Fruit fly (Drosophila melanogaster) whole organism, embryonic: Measurements from ENCODE around the gene Gr28a.
A peak's percentile ranks its signal among the peaks of the same experiment; 100 is the strongest.

Experiments used
- Adf1 ChIP-seq: fragments of 200-800 bp; sonication (Bioruptor generic); IDR thresholded peaks from 2 replicates; pipeline ENCODE4 v1.3.6; 2022; ENCODE audit warnings: missing biosample characterization, missing genetic modification characterization
- Atf6 ChIP-seq: fragments of 200-800 bp; sonication (Bioruptor generic); IDR thresholded peaks from 2 replicates; pipeline ENCODE4 v1.3.6; 2022; ENCODE audit warnings: missing biosample characterization, missing genetic modification characterization
- Bteb2 ChIP-seq: fragments of 200-800 bp; sonication (Bioruptor generic); optimal IDR thresholded peaks from 2 replicates; lab custom pipeline; 2016; ENCODE audit warnings: missing biosample characterization, missing genetic modification characterization
- CG10267 ChIP-seq: fragments of 200-800 bp; sonication (Bioruptor generic); optimal IDR thresholded peaks from 2 replicates; lab custom pipeline; 2018; ENCODE audit warnings: missing biosample characterization, mild to moderate bottlenecking, missing genetic modification characterization, moderate library complexity
- CG10274 ChIP-seq: fragments of 200-800 bp; sonication (Bioruptor generic); optimal IDR thresholded peaks from 3 replicates; lab custom pipeline; 2017; ENCODE audit warnings: missing biosample characterization, mild to moderate bottlenecking, missing genetic modification characterization
- CG10959 ChIP-seq: fragments of 200-800 bp; sonication (Bioruptor generic); IDR thresholded peaks from 2 replicates; pipeline ENCODE4 v1.3.6; 2022; ENCODE audit warnings: missing biosample characterization, missing genetic modification characterization
- CG11696 ChIP-seq: fragments of 200-800 bp; sonication (Bioruptor generic); IDR thresholded peaks from 2 replicates; pipeline ENCODE4 v1.3.6; 2022; ENCODE audit warnings: missing biosample characterization, missing genetic modification characterization
- CG12391 ChIP-seq: fragments of 200-800 bp; sonication (Bioruptor generic); optimal IDR thresholded peaks from 3 replicates; lab custom pipeline; 2018; ENCODE audit warnings: missing biosample characterization, mild to moderate bottlenecking, missing genetic modification characterization, moderate library complexity
- CG13296 ChIP-seq: fragments of 200-800 bp; sonication (Bioruptor generic); optimal IDR thresholded peaks from 3 replicates; lab custom pipeline; 2018; ENCODE audit warnings: missing biosample characterization, mild to moderate bottlenecking, missing genetic modification characterization
- CG13894 ChIP-seq: fragments of 200-800 bp; sonication (Bioruptor generic); optimal IDR thresholded peaks from 3 replicates; lab custom pipeline; 2018; ENCODE audit warnings: missing biosample characterization, mild to moderate bottlenecking, missing genetic modification characterization, moderate library complexity
- CG14014 ChIP-seq: fragments of 200-800 bp; sonication (Bioruptor generic); IDR thresholded peaks from 2 replicates; pipeline ENCODE4 v1.3.6; 2022; ENCODE audit warnings: missing biosample characterization, missing genetic modification characterization
- CG15011 ChIP-seq: fragments of 200-800 bp; sonication (Bioruptor generic); optimal IDR thresholded peaks from 3 replicates; lab custom pipeline; 2018; ENCODE audit warnings: missing biosample characterization, mild to moderate bottlenecking, missing genetic modification characterization
- CG15269 ChIP-seq: fragments of 200-800 bp; sonication (Bioruptor generic); optimal IDR thresholded peaks from 2 replicates; lab custom pipeline; 2018; ENCODE audit warnings: missing biosample characterization, mild to moderate bottlenecking, missing genetic modification characterization, moderate library complexity
- CG15696 ChIP-seq: fragments of 200-800 bp; sonication (Bioruptor generic); optimal IDR thresholded peaks from 2 replicates; lab custom pipeline; 2019; ENCODE audit warnings: missing biosample characterization, mild to moderate bottlenecking, missing genetic modification characterization, moderate library complexity
- CG17359 ChIP-seq: fragments of 200-800 bp; sonication (Bioruptor generic); optimal IDR thresholded peaks from 3 replicates; lab custom pipeline; 2018; ENCODE audit warnings: missing biosample characterization, mild to moderate bottlenecking, missing genetic modification characterization, moderate library complexity
- CG17568 ChIP-seq: fragments of 200-800 bp; sonication (Bioruptor generic); optimal IDR thresholded peaks from 2 replicates; lab custom pipeline; 2018; ENCODE audit warnings: missing biosample characterization, mild to moderate bottlenecking, missing genetic modification characterization, moderate library complexity
- CG1792 ChIP-seq: fragments of 200-800 bp; sonication (Bioruptor generic); optimal IDR thresholded peaks from 2 replicates; lab custom pipeline; 2016; ENCODE audit warnings: missing biosample characterization, missing genetic modification characterization
- CG2889 ChIP-seq: fragments of 200-800 bp; sonication (Bioruptor generic); IDR thresholded peaks from 3 replicates; pipeline ENCODE4 v1.3.6; 2022; ENCODE audit warnings: missing biosample characterization, missing genetic modification characterization
- CG3847 ChIP-seq: fragments of 200-800 bp; sonication (Bioruptor generic); IDR thresholded peaks from 2 replicates; pipeline ENCODE4 v1.3.6; 2022; ENCODE audit warnings: missing biosample characterization, missing genetic modification characterization
- CG3995 ChIP-seq: fragments of 200-800 bp; sonication (Bioruptor generic); optimal IDR thresholded peaks from 3 replicates; lab custom pipeline; 2016; ENCODE audit warnings: missing biosample characterization, missing genetic modification characterization
- CG4282 ChIP-seq: fragments of 200-800 bp; sonication (Bioruptor generic); optimal IDR thresholded peaks from 2 replicates; lab custom pipeline; 2016; ENCODE audit warnings: missing biosample characterization, missing genetic modification characterization
- CG4328 ChIP-seq: fragments of 200-800 bp; sonication (Bioruptor generic); optimal IDR thresholded peaks from 3 replicates; lab custom pipeline; 2017; ENCODE audit warnings: missing biosample characterization, missing genetic modification reagents, missing genetic modification characterization
- CG4404 ChIP-seq: fragments of 200-800 bp; sonication (Bioruptor generic); IDR thresholded peaks from 2 replicates; pipeline ENCODE4 v1.3.6; 2022; ENCODE audit warnings: missing biosample characterization, missing genetic modification characterization
- CG5180 ChIP-seq: fragments of 200-800 bp; sonication (Bioruptor generic); optimal IDR thresholded peaks from 3 replicates; lab custom pipeline; 2017; ENCODE audit warnings: missing biosample characterization, missing genetic modification characterization, mild to moderate bottlenecking, moderate library complexity, missing genetic modification reagents
- CG9876 ChIP-seq: fragments of 200-800 bp; sonication (Bioruptor generic); optimal IDR thresholded peaks from 2 replicates; lab custom pipeline; 2016; ENCODE audit warnings: missing biosample characterization, missing genetic modification characterization
- Dip2 ChIP-seq: fragments of 200-800 bp; sonication (Bioruptor generic); IDR thresholded peaks from 2 replicates; pipeline ENCODE4 v1.3.6; 2022; ENCODE audit warnings: missing biosample characterization, missing genetic modification characterization
- Dll ChIP-seq: fragments of 200-800 bp; sonication (Bioruptor generic); IDR thresholded peaks from 4 replicates; pipeline ENCODE4 v1.3.6; 2022; ENCODE audit warnings: missing biosample characterization, missing genetic modification characterization; ENCODE audit not compliant: partially characterized antibody
- Drgx ChIP-seq: fragments of 200-800 bp; sonication (Bioruptor generic); IDR thresholded peaks from 2 replicates; pipeline ENCODE4 v1.3.6; 2022; ENCODE audit warnings: missing biosample characterization, missing genetic modification characterization
- Eip74EF ChIP-seq, 2 experiments: fragments of 200-800 bp in 1 of 2; fragments of >200 bp in 1 of 2; sonication (Bioruptor generic) in 1 of 2; optimal IDR thresholded peaks; 2 replicates each; lab custom pipeline; 2017 to 2019; ENCODE audit warnings: missing biosample characterization in 2 of 2, missing genetic modification characterization in 2 of 2, mild to moderate bottlenecking in 1 of 2, moderate library complexity in 1 of 2
- Fer3 ChIP-seq: fragments of 200-800 bp; sonication (Bioruptor generic); optimal IDR thresholded peaks from 2 replicates; lab custom pipeline; 2018; ENCODE audit warnings: missing biosample characterization, mild to moderate bottlenecking, missing genetic modification characterization, moderate library complexity
- Jarid2 ChIP-seq: fragments of 200-800 bp; sonication (Bioruptor generic); optimal IDR thresholded peaks from 3 replicates; lab custom pipeline; 2017; ENCODE audit warnings: mild to moderate bottlenecking, missing biosample characterization, missing genetic modification reagents, missing genetic modification characterization
- Lpt ChIP-seq: fragments of >200 bp; optimal IDR thresholded peaks from 2 replicates; lab custom pipeline; 2018; ENCODE audit warnings: missing biosample characterization, missing genetic modification characterization
- MESR4 ChIP-seq: fragments of 200-800 bp; sonication (Bioruptor generic); optimal IDR thresholded peaks from 2 replicates; lab custom pipeline; 2018; ENCODE audit warnings: missing biosample characterization, mild to moderate bottlenecking, missing genetic modification characterization, moderate library complexity
- Rfx ChIP-seq: fragments of 200-800 bp; sonication (Bioruptor generic); IDR thresholded peaks from 2 replicates; pipeline ENCODE4 v1.3.6; 2022; ENCODE audit warnings: missing biosample characterization, missing genetic modification characterization
- Scr ChIP-seq: fragments of 200-800 bp; sonication (Bioruptor generic); IDR thresholded peaks from 2 replicates; pipeline ENCODE4 v1.3.6; 2022; ENCODE audit warnings: missing biosample characterization, missing genetic modification characterization; ENCODE audit not compliant: partially characterized antibody
- Sox100B ChIP-seq: fragments of 200-800 bp; sonication (Bioruptor generic); optimal IDR thresholded peaks from 3 replicates; lab custom pipeline; 2018; ENCODE audit warnings: missing biosample characterization, mild to moderate bottlenecking, missing genetic modification characterization
- Usf ChIP-seq: fragments of 200-800 bp; sonication (Bioruptor generic); optimal IDR thresholded peaks from 2 replicates; lab custom pipeline; 2017; ENCODE audit warnings: missing genotype, missing biosample characterization, missing genetic modification characterization
- chinmo ChIP-seq: fragments of 200-800 bp; sonication (Bioruptor generic); IDR thresholded peaks from 4 replicates; pipeline ENCODE4 v1.3.6; 2022; ENCODE audit warnings: missing biosample characterization, missing genetic modification characterization; ENCODE audit not compliant: partially characterized antibody
- chn ChIP-seq: fragments of 200-800 bp; sonication (Bioruptor generic); optimal IDR thresholded peaks from 2 replicates; lab custom pipeline; 2016; ENCODE audit warnings: missing biosample characterization, missing genetic modification characterization
- da ChIP-seq: fragments of 200-800 bp; sonication (Bioruptor generic); optimal IDR thresholded peaks from 2 replicates; lab custom pipeline; 2016; ENCODE audit warnings: missing biosample characterization, missing genetic modification characterization
- en ChIP-seq: fragments of 200-800 bp; sonication (Bioruptor generic); optimal IDR thresholded peaks from 2 replicates; lab custom pipeline; 2016; ENCODE audit warnings: missing biosample characterization, missing genetic modification characterization
- hbn ChIP-seq: fragments of 200-800 bp; sonication (Bioruptor generic); IDR thresholded peaks from 2 replicates; pipeline ENCODE4 v1.3.6; 2022; ENCODE audit warnings: missing biosample characterization, missing genetic modification characterization; ENCODE audit not compliant: partially characterized antibody
- kni ChIP-seq: fragments of 200-800 bp; sonication (Bioruptor generic); optimal IDR thresholded peaks from 3 replicates; lab custom pipeline; 2017; ENCODE audit warnings: mild to moderate bottlenecking, missing biosample characterization, missing genetic modification reagents, missing genetic modification characterization
- nom ChIP-seq: fragments of 200-800 bp; sonication (Bioruptor generic); optimal IDR thresholded peaks from 2 replicates; lab custom pipeline; 2017; ENCODE audit warnings: missing biosample characterization, missing genetic modification characterization, mild to moderate bottlenecking, moderate library complexity, missing genetic modification reagents
- onecut ChIP-seq: fragments of 200-800 bp; sonication (Bioruptor generic); IDR thresholded peaks from 2 replicates; pipeline ENCODE4 v1.3.6; 2022; ENCODE audit warnings: missing biosample characterization, missing genetic modification characterization
- pho ChIP-seq: fragments of 200-800 bp; sonication (Bioruptor generic); optimal IDR thresholded peaks from 2 replicates; lab custom pipeline; 2016; ENCODE audit warnings: missing biosample characterization, missing genetic modification characterization
- scrt ChIP-seq: fragments of 200-800 bp; sonication (Bioruptor generic); optimal IDR thresholded peaks from 2 replicates; lab custom pipeline; 2018; ENCODE audit warnings: missing biosample characterization, mild to moderate bottlenecking, missing genetic modification characterization, moderate library complexity
- sens-2 ChIP-seq: fragments of 200-800 bp; sonication (Bioruptor generic); IDR thresholded peaks from 2 replicates; pipeline ENCODE4 v1.3.6; 2022; ENCODE audit warnings: missing biosample characterization, missing genetic modification characterization
- vnd ChIP-seq: fragments of 200-800 bp; sonication (Bioruptor generic); IDR thresholded peaks from 3 replicates; pipeline ENCODE4 v1.3.6; 2022; ENCODE audit warnings: missing biosample characterization, missing genetic modification characterization; ENCODE audit not compliant: partially characterized antibody
- wdn ChIP-seq: fragments of 200-800 bp; sonication (Bioruptor generic); IDR thresholded peaks from 2 replicates; pipeline ENCODE4 v1.3.6; 2022; ENCODE audit warnings: missing biosample characterization, missing genetic modification characterization
- z ChIP-seq: fragments of 200-800 bp; sonication (Bioruptor generic); IDR thresholded peaks from 3 replicates; pipeline ENCODE4 v1.3.6; 2022; ENCODE audit warnings: missing biosample characterization, missing genetic modification characterization

Gr28a gene

dm6 chr2L:7466304-7466703 lies 12.3 kb upstream of the Gr28a start, which contains the start of gene CG6055:
Gene CG6055 (plus strand): TSS chr2L:7466543.
- TF ChIP-seq CG1792 (GFP tag; lab: Kevin White, UChicago): no peak
- no peak for TF ChIP-seq Rfx
- no peak for TF ChIP-seq Eip74EF (GFP tag; optimal IDR thresholded peaks at IDR 0.05; lab: Kevin White, UChicago)
- TF ChIP-seq CG3847 (GFP tag; lab: Robert Waterston, UW): no peak
- no peak for TF ChIP-seq da (GFP tag; lab: Kevin White, UChicago)
- no peak for TF ChIP-seq MESR4 (GFP tag; lab: Kevin White, UChicago)
- no peak for TF ChIP-seq sens-2 (GFP tag; lab: Robert Waterston, UW)
- TF ChIP-seq onecut (GFP tag; lab: Robert Waterston, UW): no peak
- TF ChIP-seq CG9876 (GFP tag; lab: Kevin White, UChicago): no peak
- no peak for TF ChIP-seq chn (GFP tag; lab: Kevin White, UChicago)
- TF ChIP-seq CG4282: no peak
- no peak for TF ChIP-seq pho
- TF ChIP-seq CG2889: no peak
- TF ChIP-seq Lpt (GFP tag; lab: Kevin White, UChicago): no peak
- no peak for TF ChIP-seq CG12391 (tag; lab: Kevin White, UChicago)
- no peak for TF ChIP-seq CG3995
- TF ChIP-seq CG10267: no peak
- TF ChIP-seq Sox100B (GFP tag; lab: Kevin White, UChicago): no peak
- TF ChIP-seq Fer3 (tag; lab: Kevin White, UChicago): no peak
- TF ChIP-seq en: no peak
- no peak for TF ChIP-seq CG15269
- no peak for TF ChIP-seq CG17568 (GFP tag; lab: Kevin White, UChicago)
- no peak for TF ChIP-seq vnd
- TF ChIP-seq z (GFP tag; lab: Robert Waterston, UW): 0 out of 3 replicates have a peak, but pooled peaks have one; percentile 54
- no peak for TF ChIP-seq CG13296 (GFP tag; lab: Kevin White, UChicago)
- TF ChIP-seq CG10959: no peak
- TF ChIP-seq CG10274 (GFP tag; lab: Kevin White, UChicago): no peak
- TF ChIP-seq CG15011 (GFP tag; lab: Kevin White, UChicago): no peak
- peak; percentile 57 for TF ChIP-seq Jarid2 (GFP tag; lab: Kevin White, UChicago)
- TF ChIP-seq Adf1: no peak
- no peak for TF ChIP-seq hbn
- no peak for TF ChIP-seq CG14014 (GFP tag; lab: Robert Waterston, UW)
- no peak for TF ChIP-seq chinmo (GFP tag; lab: Robert Waterston, UW)
- TF ChIP-seq CG17359: no peak
- no peak for TF ChIP-seq Atf6 (GFP tag; lab: Robert Waterston, UW)
- TF ChIP-seq scrt (GFP tag; lab: Kevin White, UChicago): no peak
- TF ChIP-seq wdn (GFP tag; lab: Robert Waterston, UW): no peak
- peak; percentile 33; the same call in 1 of the 4 replicates for TF ChIP-seq Dll (GFP tag; lab: Robert Waterston, UW)
- no peak for TF ChIP-seq Bteb2
- no peak for TF ChIP-seq CG11696 (GFP tag; lab: Robert Waterston, UW)
- no peak for TF ChIP-seq CG4328 (GFP tag; lab: Kevin White, UChicago)
- TF ChIP-seq Scr: no peak
- peak; percentile 25; the same call in 1 of the 2 replicates for TF ChIP-seq Drgx (GFP tag; lab: Robert Waterston, UW)
- peak; percentile 45 for TF ChIP-seq kni
- no peak for TF ChIP-seq Dip2 (GFP tag; lab: Robert Waterston, UW)
- TF ChIP-seq CG4404 (GFP tag; lab: Robert Waterston, UW): no peak
- no peak for TF ChIP-seq Usf
- no peak for TF ChIP-seq CG15696 (tag; lab: Kevin White, UChicago)
- TF ChIP-seq CG13894 (tag; lab: Kevin White, UChicago): no peak
- peak; percentile 76 for TF ChIP-seq nom (GFP tag; lab: Kevin White, UChicago)
- peak; percentile 98 for TF ChIP-seq CG5180
- TF ChIP-seq, all 482 proteins: peak for 7
